Worm (Caenorhabditis elegans) whole organism, L3 larva: ENCODE measurements around the gene F19G12.11.

Experiments used
- nfya-1 ChIP-seq: sonication (generic microtip); optimal IDR thresholded peaks from 2 replicates; lab custom pipeline; 2017; ENCODE audit warnings: missing genetic modification characterization, mild to moderate bottlenecking, missing compliant biosample characterization, antibody characterized with exemption, moderate library complexity; ENCODE audit not compliant: insufficient read depth
- nhr-77 ChIP-seq: fragments of 150-350 bp; optimal IDR thresholded peaks from 2 replicates; lab custom pipeline; 2014; ENCODE audit warnings: missing biosample characterization, missing genetic modification characterization

DNA sequence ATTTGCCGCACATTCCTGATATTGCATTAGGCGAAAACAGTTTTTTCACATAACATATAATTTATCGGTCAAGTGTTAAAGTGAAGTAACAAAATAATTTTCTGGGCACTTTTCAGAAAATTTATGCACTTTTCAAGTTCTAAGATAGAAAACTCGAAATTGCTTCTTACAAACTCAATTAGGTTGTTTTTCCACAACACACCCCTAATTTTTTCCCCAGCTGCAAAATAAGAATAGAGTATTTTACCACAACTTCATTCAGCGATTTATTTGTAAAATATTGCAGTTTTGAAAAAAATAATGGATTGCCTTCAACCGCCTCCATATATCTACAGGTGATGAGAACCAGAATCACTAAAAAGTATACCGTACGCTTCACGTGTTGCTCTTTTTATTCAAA, 13.5 kb downstream of the F19G12.11 start, which contains the start of gene srh-19:
- TF ChIP-seq nfya-1 (tag; lab: Kevin White, UChicago): no peak
- no peak for TF ChIP-seq nhr-77 (tag; lab: Kevin White, UChicago)
